Worm (Caenorhabditis elegans) whole organism, young adult: Measurements from ENCODE around the gene F10G7.10.

Experiments used
- C17E4.6 ChIP-seq: fragments of 200-800 bp; sonication (Bioruptor generic); IDR thresholded peaks from 2 replicates; pipeline ENCODE4 v1.3.6; 2022; ENCODE audit warnings: missing genetic modification reagents, missing genetic modification characterization, missing compliant biosample characterization
- F39B2.1 ChIP-seq: fragments of 200-800 bp; sonication (Bioruptor generic); IDR thresholded peaks from 2 replicates; pipeline ENCODE4 v1.3.6; 2022; ENCODE audit warnings: missing genetic modification reagents, missing genetic modification characterization, missing compliant biosample characterization
- F49E8.2 ChIP-seq: sonication (generic microtip); optimal IDR thresholded peaks from 3 replicates; lab custom pipeline; 2017; ENCODE audit warnings: missing genetic modification characterization, mild to moderate bottlenecking, missing compliant biosample characterization, antibody characterized with exemption, moderate library complexity; ENCODE audit not compliant: insufficient read depth
- F52B5.7 ChIP-seq: sonication (generic microtip); optimal IDR thresholded peaks from 2 replicates; lab custom pipeline; 2016; ENCODE audit warnings: mild to moderate bottlenecking, missing genetic modification characterization, missing compliant biosample characterization
- F55B11.4 ChIP-seq: sonication (generic microtip); optimal IDR thresholded peaks from 2 replicates; lab custom pipeline; 2016; ENCODE audit warnings: missing compliant biosample characterization, missing genetic modification characterization, borderline replicate concordance; ENCODE audit not compliant: insufficient read depth
- K11D2.4 ChIP-seq: fragments of 200-800 bp; sonication (Bioruptor generic); IDR thresholded peaks from 2 replicates; pipeline ENCODE4 v1.3.6; 2022; ENCODE audit warnings: missing genetic modification reagents, missing genetic modification characterization, missing compliant biosample characterization
- aptf-2 ChIP-seq: fragments of 200-800 bp; sonication (Bioruptor generic); conservative IDR thresholded peaks from 2 replicates; pipeline ENCODE4 v1.3.6; 2022; ENCODE audit warnings: missing genetic modification reagents, missing genetic modification characterization, missing compliant biosample characterization
- athp-1 ChIP-seq: sonication (generic microtip); optimal IDR thresholded peaks from 2 replicates; lab custom pipeline; 2017; ENCODE audit warnings: mild to moderate bottlenecking, missing genetic modification characterization, missing compliant biosample characterization
- ceh-27 ChIP-seq: fragments of 200-800 bp; sonication (Bioruptor generic); optimal IDR thresholded peaks from 2 replicates; lab custom pipeline; 2018; ENCODE audit warnings: mild to moderate bottlenecking, missing genetic modification characterization, moderate library complexity, missing compliant biosample characterization
- ceh-79 ChIP-seq: sonication (generic microtip); optimal IDR thresholded peaks from 2 replicates; lab custom pipeline; 2017; ENCODE audit warnings: mild to moderate bottlenecking, missing genetic modification characterization, missing compliant biosample characterization
- die-1 ChIP-seq: sonication (generic microtip); optimal IDR thresholded peaks from 2 replicates; lab custom pipeline; 2016; ENCODE audit warnings: missing genotype, mild to moderate bottlenecking, missing genetic modification characterization, missing compliant biosample characterization
- egl-44 ChIP-seq: fragments of 200-800 bp; sonication (Bioruptor generic); IDR thresholded peaks from 2 replicates; pipeline ENCODE4 v1.3.6; 2022; ENCODE audit warnings: missing genetic modification reagents, missing genetic modification characterization, missing compliant biosample characterization
- gei-17 ChIP-seq: fragments of 200-800 bp; sonication (Bioruptor generic); optimal IDR thresholded peaks from 2 replicates; lab custom pipeline; 2018; ENCODE audit warnings: mild to moderate bottlenecking, missing genetic modification characterization, missing compliant biosample characterization
- hlh-26 ChIP-seq: fragments of 200-800 bp; sonication (Bioruptor generic); conservative IDR thresholded peaks from 2 replicates; pipeline ENCODE4 v1.3.6; 2022; ENCODE audit warnings: missing genetic modification reagents, missing genetic modification characterization, missing compliant biosample characterization
- hmg-20 ChIP-seq: fragments of 200-800 bp; sonication (Bioruptor generic); IDR thresholded peaks from 2 replicates; pipeline ENCODE4 v1.3.6; 2022; ENCODE audit warnings: missing genetic modification reagents, missing genetic modification characterization, missing compliant biosample characterization
- hsf-1 ChIP-seq: fragments of 200-800 bp; sonication (Bioruptor generic); IDR thresholded peaks from 2 replicates; pipeline ENCODE4 v1.3.6; 2022; ENCODE audit warnings: missing genetic modification reagents, missing genetic modification characterization, missing compliant biosample characterization
- lag-1 ChIP-seq: fragments of 200-800 bp; sonication (Bioruptor generic); IDR thresholded peaks from 2 replicates; pipeline ENCODE4 v1.3.6; 2022; ENCODE audit warnings: missing genetic modification reagents, missing genetic modification characterization, missing compliant biosample characterization
- let-607 ChIP-seq, 2 experiments: fragments of 200-800 bp in 1 of 2; sonication (Bioruptor generic) in 1 of 2; sonication (generic microtip) in 1 of 2; optimal IDR thresholded peaks; 2 replicates each; lab custom pipeline; 2016 to 2018; ENCODE audit warnings: mild to moderate bottlenecking in 2 of 2, missing compliant biosample characterization in 2 of 2, missing genetic modification characterization in 2 of 2, moderate library complexity in 2 of 2, missing genotype in 1 of 2
- lin-40 ChIP-seq: sonication (generic microtip); optimal IDR thresholded peaks from 2 replicates; lab custom pipeline; 2016; ENCODE audit warnings: missing genetic modification characterization, mild to moderate bottlenecking, missing compliant biosample characterization, missing genotype, missing genetic modification reagents
- lin-54 ChIP-seq: fragments of 200-800 bp; sonication (Bioruptor generic); optimal IDR thresholded peaks from 2 replicates; lab custom pipeline; 2018; ENCODE audit warnings: mild to moderate bottlenecking, missing genetic modification characterization, missing compliant biosample characterization
- lsl-1 ChIP-seq: fragments of 200-800 bp; sonication (Bioruptor generic); optimal IDR thresholded peaks from 2 replicates; lab custom pipeline; 2018; ENCODE audit warnings: mild to moderate bottlenecking, missing genetic modification characterization, moderate library complexity, missing compliant biosample characterization
- madf-10 ChIP-seq: sonication (generic microtip); optimal IDR thresholded peaks from 2 replicates; lab custom pipeline; 2016; ENCODE audit warnings: mild to moderate bottlenecking, missing genetic modification characterization, missing compliant biosample characterization
- madf-6 ChIP-seq: fragments of 200-800 bp; sonication (Bioruptor generic); IDR thresholded peaks from 2 replicates; pipeline ENCODE4 v1.3.6; 2022; ENCODE audit warnings: missing genetic modification reagents, missing genetic modification characterization, missing compliant biosample characterization
- madf-8 ChIP-seq: fragments of 200-800 bp; sonication (Bioruptor generic); conservative IDR thresholded peaks from 2 replicates; pipeline ENCODE4 v1.3.6; 2022; ENCODE audit warnings: missing genetic modification reagents, missing genetic modification characterization, missing compliant biosample characterization
- mcd-1 ChIP-seq: fragments of 200-800 bp; sonication (Bioruptor generic); IDR thresholded peaks from 2 replicates; pipeline ENCODE4 v1.3.6; 2022; ENCODE audit warnings: missing genetic modification reagents, missing genetic modification characterization, missing compliant biosample characterization
- nfya-1 ChIP-seq: sonication (generic microtip); optimal IDR thresholded peaks from 2 replicates; lab custom pipeline; 2017; ENCODE audit warnings: antibody characterized with exemption, missing compliant biosample characterization, missing genetic modification characterization, borderline replicate concordance; ENCODE audit not compliant: insufficient read depth
- nhr-120 ChIP-seq: fragments of 200-800 bp; sonication (Bioruptor generic); IDR thresholded peaks from 2 replicates; pipeline ENCODE4 v1.3.6; 2022; ENCODE audit warnings: missing genetic modification characterization, missing compliant biosample characterization
- pbrm-1 ChIP-seq: fragments of 200-800 bp; sonication (Bioruptor generic); IDR thresholded peaks from 2 replicates; pipeline ENCODE4 v1.3.6; 2022; ENCODE audit warnings: missing genetic modification reagents, missing genetic modification characterization, missing compliant biosample characterization
- rec-8 ChIP-seq, 2 experiments: sonication (generic microtip); optimal IDR thresholded peaks; 2 replicates each; lab custom pipeline; 2016; ENCODE audit warnings: mild to moderate bottlenecking in 2 of 2, missing genetic modification characterization in 2 of 2, missing genetic modification reagents in 2 of 2, missing genotype in 2 of 2, missing biosample characterization in 1 of 2, missing compliant biosample characterization in 1 of 2, moderate library complexity in 1 of 2
- somi-1 ChIP-seq: fragments of 200-800 bp; sonication (Bioruptor generic); optimal IDR thresholded peaks from 2 replicates; lab custom pipeline; 2018; ENCODE audit warnings: mild to moderate bottlenecking, missing genetic modification characterization, missing compliant biosample characterization
- sptf-2 ChIP-seq: fragments of 200-800 bp; sonication (Bioruptor generic); optimal IDR thresholded peaks from 2 replicates; lab custom pipeline; 2018; ENCODE audit warnings: mild to moderate bottlenecking, missing genetic modification characterization, missing compliant biosample characterization
- tbx-9 ChIP-seq: sonication (generic microtip); optimal IDR thresholded peaks from 2 replicates; lab custom pipeline; 2016; ENCODE audit warnings: borderline replicate concordance, missing genetic modification characterization, inconsistent platforms, missing compliant biosample characterization
- zim-3 ChIP-seq: sonication (generic microtip); optimal IDR thresholded peaks from 2 replicates; lab custom pipeline; 2017; ENCODE audit warnings: mild to moderate bottlenecking, missing genetic modification characterization, moderate library complexity, missing compliant biosample characterization
- ztf-22 ChIP-seq: fragments of 200-800 bp; sonication (Bioruptor generic); optimal IDR thresholded peaks from 2 replicates; lab custom pipeline; 2018; ENCODE audit warnings: mild to moderate bottlenecking, missing genetic modification characterization, moderate library complexity, missing compliant biosample characterization
- ztf-26 ChIP-seq: sonication (generic microtip); optimal IDR thresholded peaks from 2 replicates; lab custom pipeline; 2017; ENCODE audit warnings: missing genetic modification characterization, missing compliant biosample characterization

The F10G7.10 gene

DNA sequence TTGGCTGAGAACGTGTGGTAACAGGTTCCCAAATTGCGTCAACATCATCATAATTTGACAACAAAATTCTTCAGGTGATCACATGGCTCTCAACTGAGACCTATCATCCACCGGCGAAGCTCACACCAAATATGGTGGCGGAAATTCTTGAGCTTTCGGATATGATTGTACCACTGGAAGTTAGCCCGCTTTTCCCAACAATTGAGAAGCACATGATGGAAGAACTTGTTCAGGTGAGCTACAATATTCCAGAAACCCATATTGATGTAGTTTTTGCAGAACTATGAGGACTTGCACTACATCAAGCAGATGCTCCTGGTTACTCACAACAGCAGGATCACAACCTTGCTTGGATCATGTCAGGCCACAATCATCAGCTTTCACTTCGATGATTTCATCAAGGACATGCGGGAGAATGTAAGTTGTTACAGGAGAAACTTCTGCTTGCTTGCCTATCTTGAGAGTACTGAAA lies 26.2 kb upstream of the F10G7.10 start, which contains the start of gene F41C3.1:
F41C3.1 (plus strand) TSS at position 51 of the 472 bp plus-strand sequence.
- TF ChIP-seq egl-44 (GFP tag; lab: Robert Waterston, UW) (no peak), mcd-1 (GFP tag; lab: Robert Waterston, UW) (no peak), hmg-20 (no peak), rec-8 (tag; optimal IDR thresholded peaks at IDR 0.05; lab: Kevin White, UChicago) (no peak), athp-1 (tag; lab: Kevin White, UChicago) (no peak), F55B11.4 (no peak), ceh-27 (GFP tag; lab: Kevin White, UChicago) (no peak), madf-6 (GFP tag; lab: Robert Waterston, UW) (no peak), gei-17 (GFP tag; lab: Kevin White, UChicago) (no peak), lin-54 (no peak), aptf-2 (GFP tag; lab: Robert Waterston, UW) (no peak), madf-8 (GFP tag; lab: Robert Waterston, UW) (no peak), nhr-120 (GFP tag; lab: Robert Waterston, UW) (no peak), hlh-26 (GFP tag; lab: Robert Waterston, UW) (no peak), lag-1 (GFP tag; lab: Robert Waterston, UW) (no peak), hsf-1 (GFP tag; lab: Robert Waterston, UW) (no peak), C17E4.6 (GFP tag; lab: Robert Waterston, UW) (no peak), madf-10 (tag; lab: Kevin White, UChicago) (no peak), pbrm-1 (GFP tag; lab: Robert Waterston, UW) (no peak), lsl-1 (GFP tag; lab: Kevin White, UChicago) (no peak)

DNA sequence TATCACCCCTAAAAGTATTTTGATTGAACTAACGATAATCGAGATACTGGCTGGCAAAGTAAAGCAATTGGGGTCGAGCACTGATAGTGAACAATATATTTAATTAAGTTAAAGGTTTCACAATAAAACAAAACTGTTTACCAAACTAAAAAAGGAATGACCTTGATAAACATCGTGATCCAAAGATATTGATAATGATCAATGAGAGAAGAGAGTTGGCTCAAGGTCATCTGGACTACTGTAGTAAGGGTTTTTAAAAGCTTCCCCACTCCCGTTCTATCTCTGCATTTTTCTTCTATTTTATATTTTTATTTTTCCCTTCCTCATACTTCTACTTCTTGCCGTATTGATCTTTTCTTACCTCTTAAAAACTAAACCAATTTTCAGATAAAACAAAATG lies 23.5 kb upstream of the F10G7.10 start, which contains the start of gene F41C3.2:
F41C3.2 (plus strand) TSS at position 388 of the 400 bp plus-strand sequence.
- TF ChIP-seq zim-3 (tag; lab: Kevin White, UChicago) (no peak), F52B5.7 (no peak), lsl-1 (GFP tag; lab: Kevin White, UChicago) (no peak)

DNA sequence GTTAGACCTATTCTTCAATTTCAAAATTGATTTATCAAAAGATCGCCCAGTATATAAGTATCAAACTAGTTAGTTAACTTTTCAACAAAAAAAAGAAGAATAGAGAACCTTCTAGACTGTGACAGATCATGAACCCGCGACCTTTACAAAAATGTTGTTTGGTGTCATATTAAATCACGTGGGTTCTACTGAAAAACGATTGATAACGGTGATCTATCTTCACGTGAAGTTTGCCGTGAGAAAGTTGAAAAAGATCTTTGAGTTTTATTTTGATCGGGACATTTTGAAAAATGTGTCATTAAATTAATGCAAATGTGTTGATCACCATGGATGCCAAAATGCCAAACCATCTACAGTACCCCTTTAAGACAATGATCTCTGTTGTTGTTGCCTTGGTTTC lies 22.3 kb upstream of the F10G7.10 start:
- peak; percentile 55 for TF ChIP-seq ztf-26 (tag; lab: Kevin White, UChicago)
- TF ChIP-seq K11D2.4 (GFP tag; lab: Robert Waterston, UW) = no peak
- peak; percentile 77 for TF ChIP-seq hsf-1 (GFP tag; lab: Robert Waterston, UW)
- peak; percentile 22 for TF ChIP-seq lin-40 (tag; lab: Kevin White, UChicago)
- TF ChIP-seq somi-1 (GFP tag; lab: Kevin White, UChicago) = peak; percentile 35
- no peak for TF ChIP-seq let-607 (tag; optimal IDR thresholded peaks at IDR 0.05; lab: Kevin White, UChicago)

DNA sequence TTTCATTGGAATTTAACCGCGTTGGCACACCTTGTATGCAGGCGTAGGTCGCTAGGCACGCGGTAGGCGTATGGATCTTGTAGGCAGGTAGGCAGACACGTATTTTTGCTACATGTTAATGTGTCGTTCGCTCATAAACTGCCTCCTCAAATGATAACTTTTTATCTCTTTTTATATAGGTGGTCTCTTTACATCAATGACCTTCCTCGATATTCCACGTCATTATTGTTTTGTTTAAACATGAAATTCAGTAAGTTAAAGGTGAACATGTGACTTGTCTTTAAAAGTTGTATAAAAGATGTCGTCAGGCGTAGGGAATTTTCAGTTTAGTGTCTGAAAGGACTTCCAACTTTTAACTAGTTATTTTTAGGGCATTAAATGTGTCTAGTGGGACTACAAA lies 21.6 kb upstream of the F10G7.10 start:
- no peak for TF ChIP-seq F49E8.2 (tag; lab: Kevin White, UChicago)
- TF ChIP-seq die-1 (tag; lab: Kevin White, UChicago) = no peak
- no peak for TF ChIP-seq pbrm-1 (GFP tag; lab: Robert Waterston, UW)
- TF ChIP-seq tbx-9 (tag; lab: Kevin White, UChicago) = no peak
- no peak for TF ChIP-seq ztf-22 (GFP tag; lab: Kevin White, UChicago)
- no peak for TF ChIP-seq F39B2.1
- TF ChIP-seq sptf-2 (GFP tag; lab: Kevin White, UChicago) = no peak
- no peak for TF ChIP-seq egl-44 (GFP tag; lab: Robert Waterston, UW)
- TF ChIP-seq lin-40 (tag; lab: Kevin White, UChicago) = no peak
- no peak for TF ChIP-seq nfya-1
- no peak for TF ChIP-seq ceh-79 (tag; lab: Kevin White, UChicago)
